Fruit fly (Drosophila melanogaster) whole organism, wandering third instar larva: ENCODE results near the gene Sf3b3.

Experiments used
- Abd-B ChIP-seq: fragments of >200 bp; optimal IDR thresholded peaks from 2 replicates; lab custom pipeline; 2017; ENCODE audit warnings: missing biosample characterization, missing genetic modification characterization
- CG32264 ChIP-seq: fragments of 200-800 bp; sonication (Bioruptor generic); optimal IDR thresholded peaks from 2 replicates; lab custom pipeline; 2016; ENCODE audit warnings: missing biosample characterization, missing genetic modification characterization
- CG9705 ChIP-seq: fragments of 200-800 bp; sonication (Bioruptor generic); optimal IDR thresholded peaks from 2 replicates; lab custom pipeline; 2018; ENCODE audit warnings: missing biosample characterization, mild to moderate bottlenecking, missing genetic modification characterization
- Dfd ChIP-seq: fragments of >200 bp; optimal IDR thresholded peaks from 2 replicates; lab custom pipeline; 2017; ENCODE audit warnings: missing biosample characterization, missing genetic modification characterization
- GATAd ChIP-seq: sonication (Bioruptor generic); optimal IDR thresholded peaks from 2 replicates; lab custom pipeline; 2016; ENCODE audit warnings: missing biosample characterization, missing genetic modification characterization
- HLH106 ChIP-seq: fragments of 200-800 bp; optimal IDR thresholded peaks from 3 replicates; lab custom pipeline; 2019; ENCODE audit warnings: missing biosample characterization, mild to moderate bottlenecking, missing genetic modification characterization, moderate library complexity
- Hnf4 ChIP-seq: fragments of 200-800 bp; sonication (Bioruptor generic); optimal IDR thresholded peaks from 2 replicates; lab custom pipeline; 2016; ENCODE audit warnings: missing biosample characterization, mild to moderate bottlenecking, missing genetic modification characterization
- Hr78 ChIP-seq: fragments of >200 bp; optimal IDR thresholded peaks from 2 replicates; lab custom pipeline; 2017; ENCODE audit warnings: missing biosample characterization, missing genetic modification characterization
- Hr83 ChIP-seq: fragments of 200-300 bp; sonication (Bioruptor generic); optimal IDR thresholded peaks from 2 replicates; lab custom pipeline; 2016; ENCODE audit warnings: missing biosample characterization, mild to moderate bottlenecking, missing genetic modification characterization, moderate library complexity; ENCODE audit not compliant: poor library complexity, severe bottlenecking
- Jra ChIP-seq: sonication (Bioruptor generic); optimal IDR thresholded peaks from 2 replicates; lab custom pipeline; 2016; ENCODE audit warnings: missing biosample characterization, missing genetic modification characterization
- Mio ChIP-seq: sonication (Bioruptor generic); optimal IDR thresholded peaks from 2 replicates; lab custom pipeline; 2016; ENCODE audit warnings: missing biosample characterization, missing genetic modification characterization
- Myc ChIP-seq: fragments of >200 bp; optimal IDR thresholded peaks from 2 replicates; lab custom pipeline; 2017
- OdsH ChIP-seq: fragments of 200-800 bp; sonication (Bioruptor generic); optimal IDR thresholded peaks from 2 replicates; lab custom pipeline; 2016; ENCODE audit warnings: missing biosample characterization, mild to moderate bottlenecking, missing genetic modification characterization
- Rel ChIP-seq, 2 experiments: fragments of 200-800 bp; sonication (Bioruptor generic) in 1 of 2; optimal IDR thresholded peaks; 2 replicates in 1 of 2; 3 replicates in 1 of 2; lab custom pipeline; 2016 to 2019; ENCODE audit warnings: mild to moderate bottlenecking in 2 of 2, missing biosample characterization in 2 of 2, missing genetic modification characterization in 2 of 2, moderate library complexity in 1 of 2
- Sp1 ChIP-seq: fragments of 200-800 bp; sonication (Bioruptor generic); optimal IDR thresholded peaks from 3 replicates; lab custom pipeline; 2019; ENCODE audit warnings: missing biosample characterization, mild to moderate bottlenecking, missing genetic modification characterization, moderate library complexity
- Vsx2 ChIP-seq: fragments of 200-300, 225-300 bp; sonication (Bioruptor generic); optimal IDR thresholded peaks from 2 replicates; lab custom pipeline; 2018; ENCODE audit warnings: missing biosample characterization, missing genetic modification characterization; ENCODE audit not compliant: partially characterized antibody
- br ChIP-seq: fragments of 200-800 bp; sonication (Bioruptor generic); optimal IDR thresholded peaks from 2 replicates; lab custom pipeline; 2016; ENCODE audit warnings: missing biosample characterization, missing genetic modification characterization
- brk ChIP-seq: fragments of 200-800 bp; sonication (Bioruptor generic); optimal IDR thresholded peaks from 2 replicates; lab custom pipeline; 2016; ENCODE audit warnings: missing biosample characterization, mild to moderate bottlenecking, missing genetic modification characterization
- dl ChIP-seq, 2 experiments: fragments of 175-275, 200-275 bp in 1 of 2; fragments of 200-275 bp in 1 of 2; sonication (Bioruptor generic); optimal IDR thresholded peaks; lab custom pipeline; 2018; ENCODE audit warnings: mild to moderate bottlenecking in 2 of 2, missing biosample characterization in 2 of 2, missing genetic modification characterization in 2 of 2, moderate library complexity in 2 of 2; ENCODE audit not compliant: partially characterized antibody in 2 of 2, insufficient read depth in 1 of 2
- dmrt93B ChIP-seq: fragments of 200-800 bp; sonication (Bioruptor generic); optimal IDR thresholded peaks from 2 replicates; lab custom pipeline; 2018; ENCODE audit warnings: missing biosample characterization, mild to moderate bottlenecking, missing genetic modification characterization
- dsf ChIP-seq: sonication (Bioruptor generic); optimal IDR thresholded peaks from 2 replicates; lab custom pipeline; 2016; ENCODE audit warnings: missing biosample characterization, missing genetic modification characterization, borderline replicate concordance
- foxo ChIP-seq, 2 experiments: fragments of 200-800 bp; sonication (Bioruptor generic); optimal IDR thresholded peaks; 2 replicates in 1 of 2; 3 replicates in 1 of 2; lab custom pipeline; 2016 to 2017; ENCODE audit warnings: missing biosample characterization in 2 of 2, missing genetic modification characterization in 2 of 2
- fru ChIP-seq: fragments of 200-800 bp; sonication (Bioruptor generic); optimal IDR thresholded peaks from 3 replicates; lab custom pipeline; 2016; ENCODE audit warnings: missing biosample characterization, mild to moderate bottlenecking, missing genetic modification characterization
- jim ChIP-seq: fragments of 175-275, 200-325 bp; sonication (Bioruptor generic); optimal IDR thresholded peaks from 2 replicates; lab custom pipeline; 2016; ENCODE audit warnings: missing biosample characterization, mild to moderate bottlenecking, missing genetic modification characterization
- lola ChIP-seq: fragments of >200 bp; optimal IDR thresholded peaks from 2 replicates; lab custom pipeline; 2017; ENCODE audit warnings: missing biosample characterization, missing genetic modification characterization
- pan ChIP-seq: fragments of >200 bp; optimal IDR thresholded peaks from 2 replicates; lab custom pipeline; 2017
- rgr ChIP-seq: fragments of 200-800 bp; sonication (Bioruptor generic); optimal IDR thresholded peaks from 3 replicates; lab custom pipeline; 2016; ENCODE audit warnings: missing biosample characterization, mild to moderate bottlenecking, missing genetic modification characterization
- sage ChIP-seq: fragments of 200-800 bp; sonication (Bioruptor generic); optimal IDR thresholded peaks from 2 replicates; lab custom pipeline; 2016; ENCODE audit warnings: missing biosample characterization, mild to moderate bottlenecking, missing genetic modification characterization
- sv ChIP-seq: fragments of 200-800 bp; sonication (Bioruptor generic); optimal IDR thresholded peaks from 3 replicates; lab custom pipeline; 2016; ENCODE audit warnings: missing biosample characterization, missing genetic modification characterization
- usp ChIP-seq: fragments of >200 bp; optimal IDR thresholded peaks from 2 replicates; lab custom pipeline; 2017; ENCODE audit warnings: missing biosample characterization, missing genetic modification characterization

Sf3b3 gene

DNA sequence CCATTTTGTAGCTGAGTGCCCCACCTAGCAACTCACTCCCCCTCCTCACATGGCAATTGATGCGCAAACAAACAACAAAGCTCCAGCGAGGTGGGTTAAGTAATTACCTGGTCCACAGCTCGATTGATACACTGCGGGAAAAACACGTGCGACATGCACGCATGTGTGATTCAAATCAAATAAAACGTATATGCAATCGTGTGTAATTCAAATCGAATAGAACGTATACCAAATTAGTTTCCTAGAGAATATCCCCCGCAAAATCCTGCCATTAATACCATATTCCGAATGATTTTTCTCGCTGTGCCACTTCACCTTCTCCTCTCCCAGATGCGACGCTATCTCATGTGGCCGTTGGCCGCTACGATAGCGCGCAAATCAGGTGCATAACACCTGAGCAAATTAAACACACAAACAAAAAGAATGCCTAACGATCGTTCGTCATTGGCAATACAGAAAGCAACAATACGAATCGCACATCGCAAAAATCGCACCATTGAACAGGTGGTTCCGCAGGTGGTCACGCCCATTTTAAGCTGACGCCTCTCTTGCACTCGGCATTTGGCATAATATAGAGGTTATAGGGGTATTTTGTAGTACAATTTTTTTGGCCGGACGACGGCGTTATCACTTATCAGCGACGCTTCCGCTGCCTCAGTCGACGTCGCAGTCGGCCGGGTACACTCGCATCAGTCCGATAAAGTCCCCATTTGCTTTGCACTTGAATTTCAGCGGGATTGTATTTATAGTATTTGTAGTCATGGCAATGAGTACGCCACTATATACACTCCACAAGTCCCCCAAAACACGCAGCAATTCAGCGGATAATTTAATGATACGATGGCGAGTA, 48.8 kb downstream of the Sf3b3 start (continued):
- peak; percentile 87 for TF ChIP-seq HLH106 (tag; lab: Kevin White, UChicago)
- TF ChIP-seq Rel (GFP tag; optimal IDR thresholded peaks at IDR 0.05; lab: Kevin White, UChicago): no peak
- peak; percentile 85 for TF ChIP-seq Rel (tag; optimal IDR thresholded peaks at IDR 0.05; lab: Kevin White, UChicago)
- no peak for TF ChIP-seq CG9705 (GFP tag; lab: Kevin White, UChicago)
- TF ChIP-seq sv (GFP tag; lab: Kevin White, UChicago): peak; percentile 32
- peak; percentile 15 for TF ChIP-seq Vsx2 (GFP tag; lab: Kevin White, UChicago)
- no peak for TF ChIP-seq Myc (lab: Kevin White, UChicago)
- no peak for TF ChIP-seq lola (GFP tag; lab: Kevin White, UChicago)
- TF ChIP-seq, all 38 proteins: peak for 28

DNA sequence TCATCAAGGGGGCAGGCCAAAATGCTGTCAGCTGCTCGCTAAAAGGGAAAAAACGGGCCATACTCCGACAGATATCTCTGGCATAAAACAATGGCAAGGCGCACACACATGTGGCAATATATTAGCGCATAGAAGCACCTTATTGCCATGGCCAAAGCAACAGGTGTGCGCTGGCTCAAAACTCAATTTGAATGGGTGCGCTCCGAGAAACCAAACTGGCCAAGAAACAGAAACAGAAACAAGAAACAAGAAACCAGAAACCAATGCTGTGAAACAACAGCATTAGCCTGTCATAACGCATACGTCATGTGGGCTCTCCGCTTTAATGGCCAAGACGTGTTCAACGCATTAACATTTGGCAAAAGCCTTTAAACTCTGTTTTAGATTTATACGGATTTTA, 50.2 kb downstream of the Sf3b3 start:
- TF ChIP-seq foxo (GFP tag; optimal IDR thresholded peaks at IDR 0.05; lab: Kevin White, UChicago) (no peak), fru (no peak), sage (GFP tag; lab: Kevin White, UChicago) (no peak), dmrt93B (GFP tag; lab: Kevin White, UChicago) (no peak), Sp1 (GFP tag; lab: Kevin White, UChicago) (no peak), Jra (GFP tag; lab: Kevin White, UChicago) (no peak), HLH106 (tag; lab: Kevin White, UChicago) (no peak), CG32264 (no peak), Mio (no peak)

dm6 chr3L:782521-782920, 50.7 kb downstream of the Sf3b3 start:
- TF ChIP-seq Hr83 (GFP tag; lab: Kevin White, UChicago) (no peak), sage (GFP tag; lab: Kevin White, UChicago) (no peak), lola (GFP tag; lab: Kevin White, UChicago) (no peak), Dfd (GFP tag; lab: Kevin White, UChicago) (no peak), brk (no peak), sv (GFP tag; lab: Kevin White, UChicago) (no peak), usp (GFP tag; lab: Kevin White, UChicago) (no peak), OdsH (GFP tag; lab: Kevin White, UChicago) (no peak), Vsx2 (GFP tag; lab: Kevin White, UChicago) (no peak), rgr (GFP tag; lab: Kevin White, UChicago) (no peak), Myc (lab: Kevin White, UChicago) (no peak), dmrt93B (GFP tag; lab: Kevin White, UChicago) (no peak), GATAd (GFP tag; lab: Kevin White, UChicago) (no peak)

dm6 chr3L:781702-782314, 51.4 kb downstream of the Sf3b3 start:
- TF ChIP-seq dmrt93B (GFP tag; lab: Kevin White, UChicago): no peak
- TF ChIP-seq Vsx2 (GFP tag; lab: Kevin White, UChicago): no peak
- TF ChIP-seq jim (GFP tag; lab: Kevin White, UChicago): no peak
- TF ChIP-seq dsf (GFP tag; lab: Kevin White, UChicago): no peak
- TF ChIP-seq GATAd (GFP tag; lab: Kevin White, UChicago): no peak
- TF ChIP-seq pan (lab: Kevin White, UChicago): no peak
- TF ChIP-seq Hr83 (GFP tag; lab: Kevin White, UChicago): no peak
- no peak for TF ChIP-seq Hnf4 (GFP tag; lab: Kevin White, UChicago)
- no peak for TF ChIP-seq rgr (GFP tag; lab: Kevin White, UChicago)
- no peak for TF ChIP-seq Myc (lab: Kevin White, UChicago)
- TF ChIP-seq Mio: no peak
- TF ChIP-seq fru: no peak
- no peak for TF ChIP-seq brk
- no peak for TF ChIP-seq dl (GFP tag; optimal IDR thresholded peaks at IDR 0.05; lab: Kevin White, UChicago; ENCODE audit: insufficient read depth in 1 of 2, partially characterized antibody in 2 of 2)
- TF ChIP-seq Abd-B (GFP tag; lab: Kevin White, UChicago): no peak
- TF ChIP-seq br (GFP tag; lab: Kevin White, UChicago): no peak
- no peak for TF ChIP-seq Hr78 (GFP tag; lab: Kevin White, UChicago)
- no peak for TF ChIP-seq OdsH (GFP tag; lab: Kevin White, UChicago)
